4 fruit fly cellular contexts compared by ENCODE assay signal in the genomic region with DNA sequence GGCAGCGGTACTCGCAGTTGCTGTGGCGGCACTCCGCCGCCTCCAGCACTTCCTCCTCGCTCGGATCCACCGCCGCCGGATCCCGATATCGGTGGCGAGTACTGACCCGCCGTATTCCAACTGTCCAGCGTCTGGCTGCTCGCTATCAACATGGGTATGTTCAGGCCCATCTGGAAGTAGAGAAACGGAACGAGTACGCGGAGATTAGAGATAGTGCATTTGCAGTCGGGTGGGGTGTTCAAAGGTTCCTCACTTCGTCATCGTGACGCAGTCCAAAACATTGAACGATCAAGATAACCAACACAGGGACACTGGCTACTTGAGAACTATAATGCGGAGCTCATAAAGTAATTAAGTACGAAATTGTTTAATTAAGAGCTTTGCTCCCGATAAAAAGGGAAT.
TF ChIP-seq lines count a peak whose summit lies in the region.

No protein-coding gene starts in this region.

- TF ChIP-seq CTCF in whole organism, embryonic (GFP tag; optimal IDR thresholded peaks at IDR 0.05; lab: Kevin White, UChicago), result no peak

TF ChIP-seq in whole organism, adult, 20 proteins besides CTCF, POLR2A, EP300 and RAD21:
- TF ChIP-seq cnc (optimal IDR thresholded peaks at IDR 0.05; lab: Kevin White, UChicago), result peak in 1 of 2 experiments; percentile 22
- no peak for TF ChIP-seq Hr96 (GFP tag; optimal IDR thresholded peaks at IDR 0.05; lab: Kevin White, UChicago)
- peak; percentile 63 for TF ChIP-seq CG12768 (GFP tag; optimal IDR thresholded peaks at IDR 0.05; lab: Kevin White, UChicago)
- TF ChIP-seq kay (GFP tag; lab: Kevin White, UChicago; ENCODE audit: borderline replicate concordance), result peak; percentile 76
- TF ChIP-seq cic (GFP tag; optimal IDR thresholded peaks at IDR 0.05; lab: Kevin White, UChicago), result peak; percentile 69
- no peak for TF ChIP-seq Clk (GFP tag; optimal IDR thresholded peaks at IDR 0.05; lab: Kevin White, UChicago)
- no peak for TF ChIP-seq CG33017 (tag; optimal IDR thresholded peaks at IDR 0.05; lab: Kevin White, UChicago)
TF ChIP-seq in whole organism, adult: peak in this region for 4.

TF ChIP-seq in whole organism, embryonic, 481 proteins besides CTCF, POLR2A, EP300 and RAD21 (continues in another document):
- TF ChIP-seq tgo (GFP tag; IDR thresholded peaks at IDR 0.05; lab: Robert Waterston, UW) (no peak), exex (tag; optimal IDR thresholded peaks at IDR 0.05; lab: Kevin White, UChicago) (peak; percentile 78), crol (GFP tag; IDR thresholded peaks at IDR 0.05; lab: Robert Waterston, UW) (peak; percentile 12; the same call in 1 of the 2 replicates), cg (GFP tag; optimal IDR thresholded peaks at IDR 0.05; lab: Kevin White, UChicago) (peak; percentile 31), Sox100B (GFP tag; optimal IDR thresholded peaks at IDR 0.05; lab: Kevin White, UChicago) (no peak), D19A (tag; optimal IDR thresholded peaks at IDR 0.05; lab: Kevin White, UChicago) (peak; percentile 20), grn (GFP tag; optimal IDR thresholded peaks at IDR 0.05; lab: Kevin White, UChicago) (peak; percentile 71), cwo (GFP tag; optimal IDR thresholded peaks at IDR 0.05; lab: Kevin White, UChicago) (no peak), dmrt11E (tag; optimal IDR thresholded peaks at IDR 0.05; lab: Kevin White, UChicago) (no peak), CG9727 (GFP tag; optimal IDR thresholded peaks at IDR 0.05; lab: Kevin White, UChicago) (no peak), CG13775 (GFP tag; optimal IDR thresholded peaks at IDR 0.05; lab: Kevin White, UChicago) (no peak), zfh1 (GFP tag; IDR thresholded peaks at IDR 0.05; lab: Robert Waterston, UW) (0 out of 3 replicates have a peak, but pooled peaks have one; percentile 12), schlank (tag; optimal IDR thresholded peaks at IDR 0.05; lab: Kevin White, UChicago) (no peak), CG7745 (tag; optimal IDR thresholded peaks at IDR 0.05; lab: Kevin White, UChicago) (peak; percentile 91), Med (GFP tag; lab: Kevin White, UChicago) (peak; percentile 72), nom (GFP tag; optimal IDR thresholded peaks at IDR 0.05; lab: Kevin White, UChicago) (peak; percentile 87), ap (GFP tag; IDR thresholded peaks at IDR 0.05; lab: Robert Waterston, UW) (no peak), Dref (GFP tag; IDR thresholded peaks at IDR 0.05; lab: Robert Waterston, UW) (no peak), cato (GFP tag; optimal IDR thresholded peaks at IDR 0.05; lab: Kevin White, UChicago; ENCODE audit: borderline replicate concordance) (no peak), ci (GFP tag; IDR thresholded peaks at IDR 0.05; lab: Robert Waterston, UW) (no peak), lola (GFP tag; optimal IDR thresholded peaks at IDR 0.05; lab: Kevin White, UChicago) (no peak), CG10274 (GFP tag; optimal IDR thresholded peaks at IDR 0.05; lab: Kevin White, UChicago) (no peak), ac (GFP tag; optimal IDR thresholded peaks at IDR 0.05; lab: Kevin White, UChicago) (no peak), CG17568 (GFP tag; optimal IDR thresholded peaks at IDR 0.05; lab: Kevin White, UChicago) (no peak), Ets65A (GFP tag; lab: Kevin White, UChicago) (peak; percentile 24), Vsx1 (GFP tag; optimal IDR thresholded peaks at IDR 0.05; lab: Kevin White, UChicago) (peak; percentile 49), bsh (GFP tag; optimal IDR thresholded peaks at IDR 0.05; lab: Kevin White, UChicago) (peak in 1 of 2 experiments; percentile 20)

TF ChIP-seq in whole organism, prepupa, 60 proteins besides CTCF, POLR2A, EP300 and RAD21:
- TF ChIP-seq dac (GFP tag; optimal IDR thresholded peaks at IDR 0.05; lab: Kevin White, UChicago), result no peak
- TF ChIP-seq Eip78C (GFP tag; lab: Kevin White, UChicago), result peak; percentile 15
- peak; percentile 35 for TF ChIP-seq CG16779 (tag; optimal IDR thresholded peaks at IDR 0.05; lab: Kevin White, UChicago)
- TF ChIP-seq Hr4 (GFP tag; optimal IDR thresholded peaks at IDR 0.05; lab: Kevin White, UChicago), result peak; percentile 4
- 0 out of 3 replicates have a peak, but pooled peaks have one; percentile 22 for TF ChIP-seq eg (GFP tag; IDR thresholded peaks at IDR 0.05; lab: Robert Waterston, UW)
- peak; percentile 47; the same call in 2 of the 3 replicates for TF ChIP-seq CG6163 (GFP tag; IDR thresholded peaks at IDR 0.05; lab: Robert Waterston, UW)
- TF ChIP-seq CG6276 (GFP tag; optimal IDR thresholded peaks at IDR 0.05; lab: Kevin White, UChicago), result peak; percentile 69
- no peak for TF ChIP-seq Sox102F (GFP tag; optimal IDR thresholded peaks at IDR 0.05; lab: Kevin White, UChicago)
- peak; percentile 25 for TF ChIP-seq net (GFP tag; optimal IDR thresholded peaks at IDR 0.05; lab: Kevin White, UChicago)
- peak; percentile 51 for TF ChIP-seq CG6808 (GFP tag; optimal IDR thresholded peaks at IDR 0.05; lab: Kevin White, UChicago)
- TF ChIP-seq CG8119 (GFP tag; IDR thresholded peaks at IDR 0.05; lab: Robert Waterston, UW), result peak; percentile 29; the same call in 2 of the 3 replicates
- peak; percentile 26 for TF ChIP-seq spab (GFP tag; optimal IDR thresholded peaks at IDR 0.05; lab: Kevin White, UChicago)
- peak; percentile 15; the same call in 1 of the 2 replicates for TF ChIP-seq Gug (GFP tag; IDR thresholded peaks at IDR 0.05; lab: Robert Waterston, UW)
- TF ChIP-seq CG9139 (GFP tag; optimal IDR thresholded peaks at IDR 0.05; lab: Kevin White, UChicago), result peak; percentile 10
- TF ChIP-seq svp (GFP tag; lab: Kevin White, UChicago), result peak; percentile 47
- no peak for TF ChIP-seq Hr39 (GFP tag; optimal IDR thresholded peaks at IDR 0.05; lab: Kevin White, UChicago)
- no peak for TF ChIP-seq CG34406 (GFP tag; optimal IDR thresholded peaks at IDR 0.05; lab: Kevin White, UChicago)
- no peak for TF ChIP-seq lz (GFP tag; optimal IDR thresholded peaks at IDR 0.05; lab: Kevin White, UChicago)
- 0 out of 2 replicates have a peak, but pooled peaks have one; percentile 25 for TF ChIP-seq CG15336 (GFP tag; IDR thresholded peaks at IDR 0.05; lab: Robert Waterston, UW)
- TF ChIP-seq topi (GFP tag; optimal IDR thresholded peaks at IDR 0.05; lab: Kevin White, UChicago), result no peak
- no peak for TF ChIP-seq CG11762 (GFP tag; optimal IDR thresholded peaks at IDR 0.05; lab: Kevin White, UChicago; ENCODE audit: insufficient read depth)
- peak; percentile 58 to 61 for TF ChIP-seq ss (GFP tag; optimal IDR thresholded peaks at IDR 0.05; lab: Kevin White, UChicago)
- no peak for TF ChIP-seq salr (GFP tag; optimal IDR thresholded peaks at IDR 0.05; lab: Kevin White, UChicago)

TF ChIP-seq in whole organism, pupa, 21 proteins besides CTCF, POLR2A, EP300 and RAD21:
- TF ChIP-seq CG32121 (GFP tag; IDR thresholded peaks at IDR 0.05; lab: Robert Waterston, UW) (no peak), Pif1A (GFP tag; optimal IDR thresholded peaks at IDR 0.05; lab: Kevin White, UChicago) (no peak), EcR (GFP tag; optimal IDR thresholded peaks at IDR 0.05; lab: Kevin White, UChicago) (peak; percentile 55), Ets98B (GFP tag; IDR thresholded peaks at IDR 0.05; lab: Robert Waterston, UW) (peak; percentile 31; the same call in 1 of the 2 replicates), rn (GFP tag; IDR thresholded peaks at IDR 0.05; lab: Robert Waterston, UW) (no peak), CG14655 (GFP tag; optimal IDR thresholded peaks at IDR 0.05; lab: Kevin White, UChicago) (peak; percentile 40), CG9948 (tag; optimal IDR thresholded peaks at IDR 0.05; lab: Kevin White, UChicago) (no peak), CG8159 (tag; optimal IDR thresholded peaks at IDR 0.05; lab: Kevin White, UChicago) (no peak), CG8301 (tag; optimal IDR thresholded peaks at IDR 0.05; lab: Kevin White, UChicago) (peak; percentile 41), gl (tag; optimal IDR thresholded peaks at IDR 0.05; lab: Kevin White, UChicago) (peak; percentile 65), CG17806 (tag; optimal IDR thresholded peaks at IDR 0.05; lab: Kevin White, UChicago) (peak; percentile 16), CG12605 (GFP tag; IDR thresholded peaks at IDR 0.05; lab: Robert Waterston, UW) (peak; percentile 53; the same call in 1 of the 2 replicates), CG13204 (GFP tag; optimal IDR thresholded peaks at IDR 0.05; lab: Kevin White, UChicago) (peak; percentile 55), CG15710 (tag; optimal IDR thresholded peaks at IDR 0.05; lab: Kevin White, UChicago) (no peak), CG4496 (GFP tag; IDR thresholded peaks at IDR 0.05; lab: Robert Waterston, UW) (no peak)
TF ChIP-seq in whole organism, pupa: peak in this region for 8.
